Fruit fly (Drosophila melanogaster): ENCODE results near the gene Tmf.

Gene Tmf

dm6 chrX:6800726-6801296 lies 43.3 kb upstream of the Tmf start (continued):
- TF ChIP-seq lmd (GFP tag; IDR thresholded peaks at IDR 0.05) (peak; percentile 30; the same call in 1 of the 2 replicates), Nf-YA (GFP tag; IDR thresholded peaks at IDR 0.05) (no peak), CG12236 (GFP tag; optimal IDR thresholded peaks at IDR 0.05) (no peak), CG14667 (GFP tag; IDR thresholded peaks at IDR 0.05) (no peak), CG14710 (tag; optimal IDR thresholded peaks at IDR 0.05) (peak; percentile 4), lab (GFP tag; optimal IDR thresholded peaks at IDR 0.05) (peak; percentile 62), Poxn (GFP tag; IDR thresholded peaks at IDR 0.05) (no peak), Neu2 (GFP tag; optimal IDR thresholded peaks at IDR 0.05; ENCODE audit: borderline replicate concordance) (no peak), CG4328 (GFP tag; optimal IDR thresholded peaks at IDR 0.05) (peak; percentile 3), CG12155 (GFP tag; optimal IDR thresholded peaks at IDR 0.05) (peak; percentile 61), usp (GFP tag; optimal IDR thresholded peaks at IDR 0.05) (no peak), CG8944 (GFP tag; optimal IDR thresholded peaks at IDR 0.05) (no peak), CG12219 (GFP tag; optimal IDR thresholded peaks at IDR 0.05) (peak; percentile 11), CG18011 (GFP tag; optimal IDR thresholded peaks at IDR 0.05) (no peak), ATbp (GFP tag; optimal IDR thresholded peaks at IDR 0.05) (peak; percentile 17), CG17612 (GFP tag; IDR thresholded peaks at IDR 0.05) (no peak), HmgZ (tag; optimal IDR thresholded peaks at IDR 0.05) (peak; percentile 38), MTF-1 (GFP tag; optimal IDR thresholded peaks at IDR 0.05; ENCODE audit: borderline replicate concordance) (no peak), Sox102F (GFP tag; optimal IDR thresholded peaks at IDR 0.05) (peak; percentile 51), CkIIα-i1 (GFP tag; IDR thresholded peaks at IDR 0.05) (no peak), CG4854 (GFP tag; optimal IDR thresholded peaks at IDR 0.05) (no peak), knrl (GFP tag; IDR thresholded peaks at IDR 0.05; ENCODE audit: partially characterized antibody) (no peak), amos (GFP tag; IDR thresholded peaks at IDR 0.05; ENCODE audit: partially characterized antibody) (peak; percentile 33; the same call in 1 of the 2 replicates), mld (GFP tag; IDR thresholded peaks at IDR 0.05; ENCODE audit: partially characterized antibody) (no peak), Hmx (GFP tag; optimal IDR thresholded peaks at IDR 0.05) (no peak), toy (GFP tag; IDR thresholded peaks at IDR 0.05) (no peak), CG6813 (GFP tag; optimal IDR thresholded peaks at IDR 0.05) (no peak), eyg (GFP tag; optimal IDR thresholded peaks at IDR 0.05) (no peak), trem (tag; optimal IDR thresholded peaks at IDR 0.05) (no peak), D19B (GFP tag; optimal IDR thresholded peaks at IDR 0.05) (no peak), CTCF (GFP tag; optimal IDR thresholded peaks at IDR 0.05) (no peak), z (GFP tag; IDR thresholded peaks at IDR 0.05) (peak; percentile 67; the same call in 2 of the 3 replicates), CG3847 (GFP tag; IDR thresholded peaks at IDR 0.05) (0 out of 2 replicates have a peak, but pooled peaks have one; percentile 16), Usf (GFP tag; optimal IDR thresholded peaks at IDR 0.05) (no peak), CG2120 (GFP tag; optimal IDR thresholded peaks at IDR 0.05) (peak; percentile 35), CG3407 (GFP tag; optimal IDR thresholded peaks at IDR 0.05) (no peak), dan (GFP tag; IDR thresholded peaks at IDR 0.05) (no peak), CG33557 (GFP tag; optimal IDR thresholded peaks at IDR 0.05) (no peak), CG5180 (GFP tag; optimal IDR thresholded peaks at IDR 0.05) (peak; percentile 91), pnt (GFP tag; optimal IDR thresholded peaks at IDR 0.05) (no peak), Gug (GFP tag; IDR thresholded peaks at IDR 0.05) (no peak), gsb-n (tag; optimal IDR thresholded peaks at IDR 0.05) (no peak), Max (GFP tag; optimal IDR thresholded peaks at IDR 0.05) (no peak), az2 (GFP tag; optimal IDR thresholded peaks at IDR 0.05) (peak; percentile 49), mam (GFP tag; optimal IDR thresholded peaks at IDR 0.05) (no peak), shn (GFP tag; optimal IDR thresholded peaks at IDR 0.05) (no peak), Myb (GFP tag; optimal IDR thresholded peaks at IDR 0.05) (no peak), Lhr (GFP tag; optimal IDR thresholded peaks at IDR 0.05) (peak; percentile 9), CG4820 (GFP tag; optimal IDR thresholded peaks at IDR 0.05) (peak; percentile 6), CG3838 (GFP tag; optimal IDR thresholded peaks at IDR 0.05) (no peak), seq (GFP tag; IDR thresholded peaks at IDR 0.05) (no peak)

Measured in whole organism, embryonic.